Worm (Caenorhabditis elegans) whole organism, midembryonic: ENCODE data around the gene pdl-1.

Experiments used
- T22C8.4 ChIP-seq: fragments of 200-800 bp; sonication (Bioruptor generic); IDR thresholded peaks from 2 replicates; pipeline ENCODE4 v1.3.6; 2022; ENCODE audit warnings: missing genetic modification characterization, missing compliant biosample characterization
- cog-1 ChIP-seq: sonication (generic microtip); optimal IDR thresholded peaks from 2 replicates; lab custom pipeline; 2016; ENCODE audit warnings: missing genetic modification characterization, missing compliant biosample characterization
- flt-1 ChIP-seq: fragments of 200-800 bp; sonication (Bioruptor generic); IDR thresholded peaks from 2 replicates; pipeline ENCODE4 v1.3.6; 2022; ENCODE audit warnings: missing genetic modification characterization, missing compliant biosample characterization
- klf-2 ChIP-seq: fragments of 200-800 bp; sonication (Bioruptor generic); conservative IDR thresholded peaks from 2 replicates; pipeline ENCODE4 v1.3.6; 2022; ENCODE audit warnings: missing genetic modification reagents, missing genetic modification characterization, missing compliant biosample characterization
- med-1 ChIP-seq: sonication (generic microtip); optimal IDR thresholded peaks from 2 replicates; lab custom pipeline; 2017; ENCODE audit warnings: missing genetic modification characterization, mild to moderate bottlenecking, missing compliant biosample characterization, antibody characterized with exemption, missing genetic modification reagents; ENCODE audit not compliant: insufficient read depth
- ref-1 ChIP-seq: fragments of 200-800 bp; sonication (Bioruptor generic); conservative IDR thresholded peaks from 2 replicates; pipeline ENCODE4 v1.3.6; 2022; ENCODE audit warnings: missing genetic modification reagents, missing genetic modification characterization, missing compliant biosample characterization
- tab-1 ChIP-seq: fragments of 200-800 bp; sonication (Bioruptor generic); IDR thresholded peaks from 2 replicates; pipeline ENCODE4 v1.3.6; 2022; ENCODE audit warnings: missing genetic modification characterization, missing compliant biosample characterization
- ztf-23 ChIP-seq: fragments of 200-800 bp; sonication (Bioruptor generic); IDR thresholded peaks from 2 replicates; pipeline ENCODE4 v1.3.6; 2022; ENCODE audit warnings: missing genetic modification reagents, missing genetic modification characterization, missing compliant biosample characterization
- ztf-29 ChIP-seq: fragments of 200-800 bp; sonication (Bioruptor generic); IDR thresholded peaks from 2 replicates; pipeline ENCODE4 v1.3.6; 2022; ENCODE audit warnings: missing genetic modification reagents, missing genetic modification characterization, missing compliant biosample characterization

Gene pdl-1

DNA sequence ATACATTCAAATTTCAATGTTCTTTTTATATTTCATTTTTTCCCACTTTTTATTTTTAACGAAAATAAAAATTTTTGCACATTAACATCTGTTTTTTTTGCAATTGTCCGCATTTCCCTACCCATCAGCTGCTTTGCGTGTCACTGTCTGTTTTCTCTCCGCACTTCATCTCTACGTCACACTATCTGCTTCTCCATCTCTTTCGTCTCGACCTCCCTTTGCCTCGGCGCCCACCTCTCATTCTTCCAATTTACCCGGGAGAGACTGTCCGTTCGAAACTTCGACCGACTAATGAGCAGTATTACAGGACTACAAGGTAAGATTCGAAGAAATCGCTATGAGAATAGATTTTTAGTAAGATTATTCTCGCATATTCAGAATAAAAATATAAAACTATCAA lies 28.2 kb upstream of the pdl-1 start, which contains the start of gene C27H5.2:
TSS of gene C27H5.2 (plus strand) at position 190 of the 400 bp plus-strand sequence.
- TF ChIP-seq tab-1 (GFP tag; lab: Robert Waterston, UW) (no peak), klf-2 (no peak), ztf-23 (GFP tag; lab: Robert Waterston, UW) (no peak), ref-1 (GFP tag; lab: Robert Waterston, UW) (no peak), ztf-29 (no peak), med-1 (GFP tag; lab: Kevin White, UChicago) (no peak), cog-1 (tag; lab: Kevin White, UChicago) (no peak), T22C8.4 (GFP tag; lab: Robert Waterston, UW) (no peak), flt-1 (no peak)

ce11 chrII:7157415-7157814 lies 26.2 kb upstream of the pdl-1 start:
- TF ChIP-seq flt-1 (no peak), tab-1 (GFP tag; lab: Robert Waterston, UW) (no peak), ztf-23 (GFP tag; lab: Robert Waterston, UW) (no peak), klf-2 (no peak), cog-1 (tag; lab: Kevin White, UChicago) (no peak), T22C8.4 (GFP tag; lab: Robert Waterston, UW) (no peak), ztf-29 (no peak), med-1 (GFP tag; lab: Kevin White, UChicago) (no peak)

DNA sequence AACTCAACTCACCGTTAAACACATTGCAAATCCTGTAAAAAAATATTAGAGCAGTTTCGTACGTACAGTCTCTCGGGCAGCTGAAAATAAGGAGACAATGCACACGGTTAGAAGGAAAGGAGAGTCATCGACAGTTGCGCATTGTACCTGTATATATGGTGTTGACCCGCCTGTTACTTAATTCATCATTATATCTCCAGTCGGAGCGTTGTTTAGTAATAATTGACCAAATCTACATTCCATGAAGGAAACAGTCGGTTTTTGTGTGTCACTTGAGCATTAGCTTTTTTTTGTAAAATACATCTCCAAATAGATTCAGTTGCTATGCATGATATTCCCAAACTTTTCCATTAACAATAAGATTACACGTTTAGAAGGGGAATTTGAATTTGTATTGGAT lies 22.1 kb upstream of the pdl-1 start, which contains the start of gene C27H5.12:
TSS of gene C27H5.12 (minus strand) at position 101 of the 400 bp plus-strand sequence.
- TF ChIP-seq med-1 (GFP tag; lab: Kevin White, UChicago) = no peak
- TF ChIP-seq ztf-29 = no peak
- TF ChIP-seq klf-2 = no peak
- no peak for TF ChIP-seq flt-1
- no peak for TF ChIP-seq cog-1 (tag; lab: Kevin White, UChicago)
- TF ChIP-seq T22C8.4 (GFP tag; lab: Robert Waterston, UW) = no peak
- TF ChIP-seq ref-1 (GFP tag; lab: Robert Waterston, UW) = no peak
- TF ChIP-seq tab-1 (GFP tag; lab: Robert Waterston, UW) = no peak
- no peak for TF ChIP-seq ztf-23 (GFP tag; lab: Robert Waterston, UW)

ce11 chrII:7165749-7166148 lies 17.9 kb upstream of the pdl-1 start, which contains the start of gene mfsd-13.2:
Gene mfsd-13.2 (minus strand): TSS chrII:7165849.
- TF ChIP-seq cog-1 (tag; lab: Kevin White, UChicago) (no peak), tab-1 (GFP tag; lab: Robert Waterston, UW) (no peak), T22C8.4 (GFP tag; lab: Robert Waterston, UW) (no peak), ztf-29 (no peak), flt-1 (no peak), ztf-23 (GFP tag; lab: Robert Waterston, UW) (no peak), ref-1 (GFP tag; lab: Robert Waterston, UW) (no peak), klf-2 (no peak), med-1 (GFP tag; lab: Kevin White, UChicago) (no peak)

ce11 chrII:7166768-7167167 lies 16.8 kb upstream of the pdl-1 start:
- TF ChIP-seq ztf-29 (no peak), cog-1 (tag; lab: Kevin White, UChicago) (no peak), ref-1 (GFP tag; lab: Robert Waterston, UW) (no peak), ztf-23 (GFP tag; lab: Robert Waterston, UW) (no peak), flt-1 (no peak), T22C8.4 (GFP tag; lab: Robert Waterston, UW) (no peak), med-1 (GFP tag; lab: Kevin White, UChicago) (no peak), klf-2 (no peak), tab-1 (GFP tag; lab: Robert Waterston, UW) (no peak)

- no peak for TF ChIP-seq med-1 (GFP tag; lab: Kevin White, UChicago)
- no peak for TF ChIP-seq T22C8.4 (GFP tag; lab: Robert Waterston, UW)
- no peak for TF ChIP-seq ztf-23 (GFP tag; lab: Robert Waterston, UW)
- TF ChIP-seq ztf-29 = no peak
- TF ChIP-seq tab-1 (GFP tag; lab: Robert Waterston, UW) = no peak
- TF ChIP-seq ref-1 (GFP tag; lab: Robert Waterston, UW) = no peak
Measured at ce11 chrII:7168712-7169111, 14.9 kb upstream of the pdl-1 start, which contains the start of gene col-36. Gene col-36 (minus strand): TSS chrII:7168812.

- TF ChIP-seq ztf-29 (no peak), ztf-23 (GFP tag; lab: Robert Waterston, UW) (no peak), flt-1 (no peak)
Measured at ce11 chrII:7171305-7171998, 12.1 kb upstream of the pdl-1 start, which contains the start of gene dyf-13. Gene dyf-13 (minus strand): TSS chrII:7171355.

- no peak for TF ChIP-seq T22C8.4 (GFP tag; lab: Robert Waterston, UW)
- TF ChIP-seq ztf-29 = no peak
- no peak for TF ChIP-seq klf-2
- TF ChIP-seq ref-1 (GFP tag; lab: Robert Waterston, UW) = no peak
- TF ChIP-seq cog-1 (tag; lab: Kevin White, UChicago) = no peak
Measured at ce11 chrII:7174843-7175242, 8.8 kb upstream of the pdl-1 start, which contains the start of gene glc-4. Gene glc-4 (minus strand): TSS chrII:7174943.

DNA sequence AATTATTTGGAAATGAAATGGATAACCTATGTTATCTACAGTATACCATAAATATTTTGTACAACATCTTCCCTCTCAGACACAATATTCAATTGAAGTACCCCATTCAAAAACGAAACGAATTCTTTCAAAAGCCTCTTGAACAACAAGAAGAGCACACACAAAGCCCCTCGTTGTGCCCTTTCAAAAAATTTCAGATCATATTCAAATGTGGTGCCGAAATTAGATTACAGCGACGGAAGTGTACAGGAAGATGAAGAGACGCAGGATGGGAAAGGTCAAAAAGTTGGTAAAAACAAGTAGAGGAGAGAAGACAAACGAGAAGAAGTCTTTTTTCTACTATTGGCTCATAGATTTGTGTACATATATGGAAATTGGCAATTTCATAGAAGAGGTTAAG lies 7.5 kb upstream of the pdl-1 start:
- TF ChIP-seq ztf-29 (no peak), tab-1 (GFP tag; lab: Robert Waterston, UW) (no peak), klf-2 (no peak), flt-1 (no peak), med-1 (GFP tag; lab: Kevin White, UChicago) (no peak), cog-1 (tag; lab: Kevin White, UChicago) (no peak), T22C8.4 (GFP tag; lab: Robert Waterston, UW) (no peak), ztf-23 (GFP tag; lab: Robert Waterston, UW) (no peak), ref-1 (GFP tag; lab: Robert Waterston, UW) (no peak)

DNA sequence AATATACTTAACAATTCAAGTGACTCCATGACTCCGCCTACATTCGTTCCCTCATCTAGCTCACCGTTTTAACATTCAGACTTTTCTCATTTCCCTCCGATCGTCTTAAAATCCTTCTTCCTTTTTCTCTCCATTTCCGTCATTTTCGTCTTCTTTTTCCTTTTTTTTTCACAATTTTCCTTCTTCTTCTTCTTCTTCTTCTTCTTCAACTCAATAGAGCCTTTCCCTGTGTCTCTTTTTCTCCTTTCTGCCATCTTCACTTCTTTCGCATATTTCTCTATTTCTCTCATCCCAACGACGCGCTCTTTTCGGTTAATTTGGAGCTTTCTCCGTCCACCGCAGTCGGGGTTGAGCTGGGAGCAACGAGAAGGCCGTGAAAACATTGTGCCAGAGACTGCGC lies 971 bp upstream of the pdl-1 start:
- no peak for TF ChIP-seq klf-2
- no peak for TF ChIP-seq flt-1
- TF ChIP-seq T22C8.4 (GFP tag; lab: Robert Waterston, UW) = no peak
- no peak for TF ChIP-seq ztf-23 (GFP tag; lab: Robert Waterston, UW)
- no peak for TF ChIP-seq cog-1 (tag; lab: Kevin White, UChicago)
- no peak for TF ChIP-seq tab-1 (GFP tag; lab: Robert Waterston, UW)
- no peak for TF ChIP-seq ztf-29
- TF ChIP-seq med-1 (GFP tag; lab: Kevin White, UChicago) = no peak
- no peak for TF ChIP-seq ref-1 (GFP tag; lab: Robert Waterston, UW)
